Fruit fly (Drosophila melanogaster): Measurements from ENCODE around the gene eIF4G1.

Gene eIF4G1

dm6 chr4:908009-908408 lies 22.5 kb downstream of the eIF4G1 start:
- TF ChIP-seq row (GFP tag; IDR thresholded peaks at IDR 0.05), result peak; percentile 78; the same call in 2 of the 3 replicates
- TF ChIP-seq D19A (tag; optimal IDR thresholded peaks at IDR 0.05), result peak; percentile 73

dm6 chr4:904667-905066 lies 25.8 kb downstream of the eIF4G1 start:
- TF ChIP-seq CG6791 (GFP tag; IDR thresholded peaks at IDR 0.05; ENCODE audit: partially characterized antibody), result peak; percentile 37; the same call in 1 of the 3 replicates
- no peak for TF ChIP-seq CG6272 (GFP tag; IDR thresholded peaks at IDR 0.05)
- TF ChIP-seq ken (GFP tag; IDR thresholded peaks at IDR 0.05), result no peak
- 0 out of 3 replicates have a peak, but pooled peaks have one; percentile 23 for TF ChIP-seq knrl (GFP tag; IDR thresholded peaks at IDR 0.05; ENCODE audit: partially characterized antibody)
- TF ChIP-seq inv (GFP tag; IDR thresholded peaks at IDR 0.05; ENCODE audit: partially characterized antibody), result peak; percentile 41; the same call in 1 of the 2 replicates
- TF ChIP-seq Mad (GFP tag; optimal IDR thresholded peaks at IDR 0.05), result no peak
- TF ChIP-seq Chrac-16 (GFP tag; optimal IDR thresholded peaks at IDR 0.05), result no peak
- peak in 1 of 2 experiments; percentile 52 for TF ChIP-seq Pdp1 (GFP tag; optimal IDR thresholded peaks at IDR 0.05)
- TF ChIP-seq CG14441 (GFP tag; IDR thresholded peaks at IDR 0.05), result no peak
- TF ChIP-seq tin (GFP tag; optimal IDR thresholded peaks at IDR 0.05), result no peak
- TF ChIP-seq Max (GFP tag; optimal IDR thresholded peaks at IDR 0.05), result no peak
- no peak for TF ChIP-seq NC2α (GFP tag; optimal IDR thresholded peaks at IDR 0.05)
- TF ChIP-seq wor (GFP tag; IDR thresholded peaks at IDR 0.05), result no peak
- no peak for TF ChIP-seq CG2889 (GFP tag; IDR thresholded peaks at IDR 0.05)
- TF ChIP-seq HLH54F (GFP tag; optimal IDR thresholded peaks at IDR 0.05), result no peak
- TF ChIP-seq cwo (GFP tag; optimal IDR thresholded peaks at IDR 0.05), result no peak
- no peak for TF ChIP-seq Dref (GFP tag; IDR thresholded peaks at IDR 0.05)
- no peak for TF ChIP-seq crp (GFP tag; optimal IDR thresholded peaks at IDR 0.05)
- TF ChIP-seq CG8089 (GFP tag; optimal IDR thresholded peaks at IDR 0.05), result no peak
- peak; percentile 91 for TF ChIP-seq ssp (GFP tag; IDR thresholded peaks at IDR 0.05)
- no peak for TF ChIP-seq Gug (GFP tag; IDR thresholded peaks at IDR 0.05)
- no peak for TF ChIP-seq CG30403 (GFP tag; optimal IDR thresholded peaks at IDR 0.05)
- 0 out of 4 replicates have a peak, but pooled peaks have one; percentile 42 for TF ChIP-seq Dll (GFP tag; IDR thresholded peaks at IDR 0.05; ENCODE audit: partially characterized antibody)
- no peak for TF ChIP-seq Side (GFP tag; optimal IDR thresholded peaks at IDR 0.05)
- TF ChIP-seq CG30020 (tag; optimal IDR thresholded peaks at IDR 0.05), result peak; percentile 98
- no peak for TF ChIP-seq CG16815 (GFP tag; optimal IDR thresholded peaks at IDR 0.05)
- TF ChIP-seq Doc3 (GFP tag; IDR thresholded peaks at IDR 0.05; ENCODE audit: partially characterized antibody), result no peak
- peak; percentile 99 for TF ChIP-seq CG17802 (tag; optimal IDR thresholded peaks at IDR 0.05)
- TF ChIP-seq CG11093 (GFP tag; IDR thresholded peaks at IDR 0.05), result no peak
- no peak for TF ChIP-seq repo (GFP tag; optimal IDR thresholded peaks at IDR 0.05)
- TF ChIP-seq YL-1 (GFP tag; optimal IDR thresholded peaks at IDR 0.05), result peak; percentile 0
- TF ChIP-seq CG12219 (GFP tag; optimal IDR thresholded peaks at IDR 0.05), result no peak
- no peak for TF ChIP-seq schlank (tag; optimal IDR thresholded peaks at IDR 0.05)
- peak; percentile 68 for TF ChIP-seq Sry-δ (GFP tag; optimal IDR thresholded peaks at IDR 0.05)
- TF ChIP-seq Dfd (GFP tag; optimal IDR thresholded peaks at IDR 0.05), result no peak
- no peak for TF ChIP-seq ERR (GFP tag; optimal IDR thresholded peaks at IDR 0.05)
- TF ChIP-seq Camta (GFP tag; optimal IDR thresholded peaks at IDR 0.05), result no peak
- no peak for TF ChIP-seq CG9727 (GFP tag; optimal IDR thresholded peaks at IDR 0.05)
- TF ChIP-seq Eip74EF (GFP tag; optimal IDR thresholded peaks at IDR 0.05), result no peak
- no peak for TF ChIP-seq Taf1 (GFP tag; IDR thresholded peaks at IDR 0.05)
- TF ChIP-seq CG10654 (GFP tag; optimal IDR thresholded peaks at IDR 0.05), result no peak
- TF ChIP-seq MESR4 (GFP tag; optimal IDR thresholded peaks at IDR 0.05), result no peak
- no peak for TF ChIP-seq CG2875 (GFP tag; optimal IDR thresholded peaks at IDR 0.05)
- TF ChIP-seq CG13894 (tag; optimal IDR thresholded peaks at IDR 0.05), result peak; percentile 77
- TF ChIP-seq eve (GFP tag; optimal IDR thresholded peaks at IDR 0.05), result peak in 1 of 2 experiments; percentile 4
- TF ChIP-seq CG10565 (GFP tag; optimal IDR thresholded peaks at IDR 0.05), result no peak
- TF ChIP-seq CG14050 (GFP tag; IDR thresholded peaks at IDR 0.05), result no peak
